Worm (Caenorhabditis elegans): Measurements from ENCODE around the gene sqt-3.

The sqt-3 gene

DNA sequence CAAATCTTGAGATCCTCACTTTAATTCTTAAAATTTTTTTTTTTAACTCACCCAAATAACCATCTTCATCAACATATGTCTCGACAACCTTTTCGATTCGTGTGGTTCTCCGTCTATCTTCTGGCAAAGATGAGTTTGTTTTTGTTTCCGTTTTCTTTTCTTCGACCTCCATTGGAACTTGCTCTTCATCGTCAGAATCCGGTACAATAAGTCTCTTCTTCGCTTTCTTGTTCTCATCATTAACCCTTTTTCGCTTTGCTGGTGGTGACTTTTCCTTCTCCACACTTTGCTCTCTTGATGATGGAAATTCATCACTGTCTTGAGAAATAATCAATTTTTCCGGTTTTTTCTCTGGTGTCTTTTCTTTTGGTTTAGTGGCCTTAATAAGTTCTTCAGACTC lies 36.5 kb upstream of the sqt-3 start:
- TF ChIP-seq php-3 (GFP tag; IDR thresholded peaks at IDR 0.05) (no peak), aha-1 (tag) (peak; percentile 49), unc-62 (GFP tag; optimal IDR thresholded peaks at IDR 0.05 in 1 of 2) (peak in 1 of 2 experiments; percentile 98), unc-62 (tag; optimal IDR thresholded peaks at IDR 0.05) (no peak)

DNA sequence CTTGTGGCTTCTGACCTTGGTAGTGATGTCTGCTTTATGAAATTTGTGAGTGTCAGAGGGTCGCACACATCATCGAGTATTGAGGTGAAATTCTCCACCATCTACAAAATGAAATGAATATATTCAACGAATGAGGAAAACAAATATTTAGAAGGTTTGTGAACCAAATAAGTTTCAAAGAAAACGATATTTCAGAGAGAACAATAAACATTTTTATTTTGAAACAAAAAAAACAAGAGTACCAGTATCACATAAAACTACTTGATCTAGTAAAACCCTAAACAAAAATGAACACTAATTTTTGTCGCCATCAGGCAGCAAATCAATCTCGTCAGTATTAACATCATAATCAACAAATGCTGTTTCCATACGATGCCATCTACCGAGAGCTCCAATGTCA lies 35.5 kb upstream of the sqt-3 start, which contains the start of gene R04F11.3:
Gene R04F11.3 (minus strand): TSS at position 101 of the 400 bp plus-strand sequence.
- TF ChIP-seq ceh-20 (GFP tag; IDR thresholded peaks at IDR 0.05), result no peak
- TF ChIP-seq nhr-42 (GFP tag; IDR thresholded peaks at IDR 0.05), result no peak
- no peak for TF ChIP-seq dmd-6 (GFP tag; IDR thresholded peaks at IDR 0.05)
- no peak for TF ChIP-seq F44E2.7 (GFP tag; IDR thresholded peaks at IDR 0.05)
- TF ChIP-seq nhr-77 (tag; optimal IDR thresholded peaks at IDR 0.05), result no peak
- TF ChIP-seq nhr-76 (tag; optimal IDR thresholded peaks at IDR 0.05), result no peak
- no peak for TF ChIP-seq zfp-2 (tag; optimal IDR thresholded peaks at IDR 0.05)
- TF ChIP-seq Y75B8A.6 (GFP tag; IDR thresholded peaks at IDR 0.05), result no peak
- TF ChIP-seq lin-13 (GFP tag; optimal IDR thresholded peaks at IDR 0.05), result no peak
- TF ChIP-seq gei-8 (GFP tag; optimal IDR thresholded peaks at IDR 0.05), result no peak
- TF ChIP-seq Y105C5A.15 (GFP tag; IDR thresholded peaks at IDR 0.05), result no peak
- TF ChIP-seq egl-43 (GFP tag; IDR thresholded peaks at IDR 0.05), result no peak
- no peak for TF ChIP-seq hmg-1.1 (GFP tag; IDR thresholded peaks at IDR 0.05)
- TF ChIP-seq T26A8.4 (GFP tag; IDR thresholded peaks at IDR 0.05), result no peak

DNA sequence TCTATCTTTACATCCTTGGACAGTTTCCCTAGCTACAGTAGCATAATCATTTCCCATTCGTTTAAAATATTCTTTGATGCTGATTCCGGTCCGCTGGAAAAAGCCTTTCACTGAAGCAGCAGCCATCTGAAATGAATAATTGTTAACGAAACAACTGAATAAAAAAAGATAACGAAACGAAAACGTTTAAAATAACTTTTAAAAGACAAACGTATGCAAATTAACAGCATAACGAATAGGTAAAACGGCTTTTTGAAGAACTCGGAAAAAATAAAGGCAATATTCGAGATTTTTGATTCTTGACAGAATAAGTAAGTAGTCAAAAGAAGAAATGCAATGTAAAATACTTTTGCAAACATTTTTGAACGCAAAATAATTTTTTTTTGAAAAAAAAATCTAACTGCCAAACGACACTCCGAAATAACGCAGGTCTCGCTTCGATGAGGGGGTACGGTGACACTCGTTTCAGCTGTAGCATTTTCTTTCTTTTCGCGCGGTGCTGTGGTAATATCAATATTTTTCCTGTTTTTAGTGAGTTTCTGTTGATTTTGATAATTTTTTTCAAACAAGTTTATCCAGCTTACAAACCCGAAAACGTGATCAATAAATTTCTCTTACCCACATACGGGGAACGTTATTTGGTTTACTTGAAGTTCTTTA lies 34.5 kb upstream of the sqt-3 start, which contains the start of the genes R04F11.5 and R04F11.2:
Gene R04F11.5 (minus strand): TSS at position 126 of the 660 bp plus-strand sequence.
Gene R04F11.2 (plus strand): TSS at position 488 of the 660 bp plus-strand sequence.
- peak; percentile 2 for TF ChIP-seq spr-1 (tag; optimal IDR thresholded peaks at IDR 0.05)
- TF ChIP-seq zfp-2 (tag; optimal IDR thresholded peaks at IDR 0.05), result no peak
- no peak for TF ChIP-seq nhr-111 (GFP tag; optimal IDR thresholded peaks at IDR 0.05)
- peak; percentile 85 for TF ChIP-seq mes-2 (tag; optimal IDR thresholded peaks at IDR 0.05; ENCODE audit: poor library complexity, severe bottlenecking)
- TF ChIP-seq nhr-11 (tag; optimal IDR thresholded peaks at IDR 0.05), result peak; percentile 47
- TF ChIP-seq D1046.2 (GFP tag; IDR thresholded peaks at IDR 0.05), result peak; percentile 99
- no peak for TF ChIP-seq Y105C5A.15 (GFP tag; IDR thresholded peaks at IDR 0.05)
- TF ChIP-seq ztf-11 (tag; optimal IDR thresholded peaks at IDR 0.05), result no peak
- peak; percentile 67 for TF ChIP-seq hlh-30 (tag; optimal IDR thresholded peaks at IDR 0.05; ENCODE audit: insufficient read depth)
- peak; percentile 60 for TF ChIP-seq unc-130 (GFP tag; optimal IDR thresholded peaks at IDR 0.05)
- TF ChIP-seq hlh-11 (tag; optimal IDR thresholded peaks at IDR 0.05), result peak; percentile 69
- TF ChIP-seq hmg-1.1 (GFP tag; IDR thresholded peaks at IDR 0.05), result peak; percentile 49; the same call in 1 of the 2 replicates
- peak in 1 of 2 experiments; percentile 92 for TF ChIP-seq unc-62 (GFP tag; optimal IDR thresholded peaks at IDR 0.05 in 1 of 2)
- TF ChIP-seq unc-62 (tag; optimal IDR thresholded peaks at IDR 0.05), result no peak
- peak; percentile 70 for TF ChIP-seq lin-38 (GFP tag; IDR thresholded peaks at IDR 0.05)
- TF ChIP-seq rbr-2 (tag; optimal IDR thresholded peaks at IDR 0.05), result peak; percentile 65
- TF ChIP-seq dmd-8 (GFP tag; IDR thresholded peaks at IDR 0.05), result no peak
- no peak for TF ChIP-seq mdl-1 (tag; optimal IDR thresholded peaks at IDR 0.05)
- TF ChIP-seq arid-1 (GFP tag; conservative IDR thresholded peaks at IDR 0.05), result 0 out of 2 replicates have a peak, but pooled peaks have one; percentile 34
- TF ChIP-seq nhr-28 (tag; optimal IDR thresholded peaks at IDR 0.05), result peak; percentile 41
- peak; percentile 86 for TF ChIP-seq dpl-1 (GFP tag; optimal IDR thresholded peaks at IDR 0.05)
- TF ChIP-seq nhr-25 (tag; optimal IDR thresholded peaks at IDR 0.05; ENCODE audit: borderline replicate concordance, insufficient read depth), result peak; percentile 2
- TF ChIP-seq F37D6.2 (tag; optimal IDR thresholded peaks at IDR 0.05), result no peak
- peak; percentile 99 for TF ChIP-seq nhr-6 (tag; optimal IDR thresholded peaks at IDR 0.05)
- TF ChIP-seq T20F7.1 (GFP tag; optimal IDR thresholded peaks at IDR 0.05), result peak; percentile 98
- no peak for TF ChIP-seq attf-4 (tag; optimal IDR thresholded peaks at IDR 0.05)
- no peak for TF ChIP-seq zip-2 (tag; optimal IDR thresholded peaks at IDR 0.05)
- TF ChIP-seq Y48G9A.11 (GFP tag; IDR thresholded peaks at IDR 0.05), result peak; percentile 100
- no peak for TF ChIP-seq madf-9 (GFP tag; conservative IDR thresholded peaks at IDR 0.05)
- no peak for TF ChIP-seq egl-27 (tag; optimal IDR thresholded peaks at IDR 0.05)
- TF ChIP-seq mep-1 (tag; optimal IDR thresholded peaks at IDR 0.05), result peak; percentile 84
- TF ChIP-seq ceh-44 (GFP tag; IDR thresholded peaks at IDR 0.05), result no peak
- peak in 1 of 2 experiments; percentile 29 for TF ChIP-seq hif-1 (tag; optimal IDR thresholded peaks at IDR 0.05)
- no peak for TF ChIP-seq dmd-9 (GFP tag; IDR thresholded peaks at IDR 0.05)
